Fruit fly (Drosophila melanogaster) S2 (cell line): ENCODE results near the gene cactin.

ENCODE experiments used
- CG8478 ChIP-seq: fragments of >200 bp; optimal IDR thresholded peaks from 2 replicates; lab custom pipeline; 2018
- CTCF ChIP-seq, 2 experiments: fragments of >200 bp; optimal IDR thresholded peaks; 2 replicates each; lab custom pipeline; 2018

The cactin gene

dm6 chrX:20423747-20424165 lies at the start of gene cactin, which contains the start of gene Pp4-19C:
Gene cactin, plus strand, starts transcription at chrX:20424069.
Gene Pp4-19C, minus strand, starts transcription at chrX:20424002.
- TF ChIP-seq CG8478 (lab: Kevin White, UChicago), result no peak
- no peak for TF ChIP-seq CTCF (optimal IDR thresholded peaks at IDR 0.05; lab: Kevin White, UChicago)

dm6 chrX:20376422-20376821 lies 47.4 kb upstream of the cactin start, which contains the start of gene CG12679:
Gene CG12679, minus strand, starts transcription at chrX:20376522.
- TF ChIP-seq CTCF (optimal IDR thresholded peaks at IDR 0.05; lab: Kevin White, UChicago), result no peak
- no peak for TF ChIP-seq CG8478 (lab: Kevin White, UChicago)

dm6 chrX:20385865-20386264 lies 38.0 kb upstream of the cactin start:
- TF ChIP-seq CG8478 (lab: Kevin White, UChicago) (no peak), CTCF (optimal IDR thresholded peaks at IDR 0.05; lab: Kevin White, UChicago) (peak; percentile 53)

dm6 chrX:20389633-20390032 lies 34.2 kb upstream of the cactin start:
- TF ChIP-seq CG8478 (lab: Kevin White, UChicago) (no peak), CTCF (optimal IDR thresholded peaks at IDR 0.05; lab: Kevin White, UChicago) (no peak)

- no peak for TF ChIP-seq CG8478 (lab: Kevin White, UChicago)
- TF ChIP-seq CTCF (optimal IDR thresholded peaks at IDR 0.05; lab: Kevin White, UChicago), result no peak
Measured at dm6 chrX:20390706-20391105, 33.2 kb upstream of the cactin start, which contains the start of gene jb. Gene jb, minus strand, starts transcription at chrX:20390806.

- no peak for TF ChIP-seq CG8478 (lab: Kevin White, UChicago)
- TF ChIP-seq CTCF (optimal IDR thresholded peaks at IDR 0.05; lab: Kevin White, UChicago), result peak; percentile 26 to 53
Measured at dm6 chrX:20391230-20391629, 32.6 kb upstream of the cactin start.

- TF ChIP-seq CTCF (optimal IDR thresholded peaks at IDR 0.05; lab: Kevin White, UChicago) (no peak), CG8478 (lab: Kevin White, UChicago) (no peak)
Measured at dm6 chrX:20393580-20393979, 30.3 kb upstream of the cactin start, which contains the start of gene Syx16. Gene Syx16, minus strand, starts transcription at chrX:20393751.

- TF ChIP-seq CG8478 (lab: Kevin White, UChicago) (no peak), CTCF (optimal IDR thresholded peaks at IDR 0.05; lab: Kevin White, UChicago) (no peak)
Measured at dm6 chrX:20394066-20394913, 29.6 kb upstream of the cactin start, which contains the start of gene HERC2. Gene HERC2, plus strand, starts transcription at chrX:20394395.

dm6 chrX:20411635-20412034 lies 12.2 kb upstream of the cactin start:
- TF ChIP-seq CTCF (optimal IDR thresholded peaks at IDR 0.05; lab: Kevin White, UChicago), result no peak
- no peak for TF ChIP-seq CG8478 (lab: Kevin White, UChicago)

- TF ChIP-seq CTCF (optimal IDR thresholded peaks at IDR 0.05; lab: Kevin White, UChicago), result no peak
- TF ChIP-seq CG8478 (lab: Kevin White, UChicago), result no peak
Measured at dm6 chrX:20413481-20413880, 10.4 kb upstream of the cactin start, which contains the start of gene CG15459. Gene CG15459, minus strand, starts transcription at chrX:20413581.

dm6 chrX:20414099-20414498 lies 9.8 kb upstream of the cactin start, which contains the start of gene CG15458:
Gene CG15458, minus strand, starts transcription at chrX:20414199.
- TF ChIP-seq CG8478 (lab: Kevin White, UChicago), result no peak
- TF ChIP-seq CTCF (optimal IDR thresholded peaks at IDR 0.05; lab: Kevin White, UChicago), result no peak

dm6 chrX:20415444-20415843 lies 8.4 kb upstream of the cactin start, which contains the start of gene Obp19a:
Gene Obp19a, plus strand, starts transcription at chrX:20415744.
- no peak for TF ChIP-seq CG8478 (lab: Kevin White, UChicago)
- no peak for TF ChIP-seq CTCF (optimal IDR thresholded peaks at IDR 0.05; lab: Kevin White, UChicago)

- TF ChIP-seq CG8478 (lab: Kevin White, UChicago) (no peak), CTCF (optimal IDR thresholded peaks at IDR 0.05; lab: Kevin White, UChicago) (no peak)
Measured at dm6 chrX:20416433-20416832, 7.4 kb upstream of the cactin start, which contains the start of gene Obp19b. Gene Obp19b, plus strand, starts transcription at chrX:20416733.

dm6 chrX:20418864-20419263 lies 5.0 kb upstream of the cactin start, which contains the start of gene Obp19c:
Gene Obp19c, minus strand, starts transcription at chrX:20418964.
- no peak for TF ChIP-seq CTCF (optimal IDR thresholded peaks at IDR 0.05; lab: Kevin White, UChicago)
- TF ChIP-seq CG8478 (lab: Kevin White, UChicago), result no peak

- TF ChIP-seq CTCF (optimal IDR thresholded peaks at IDR 0.05; lab: Kevin White, UChicago) (no peak), CG8478 (lab: Kevin White, UChicago) (no peak)
Measured at dm6 chrX:20419313-20419712, 4.6 kb upstream of the cactin start, which contains the start of gene Obp19d. Gene Obp19d, plus strand, starts transcription at chrX:20419613.
